Fruit fly (Drosophila melanogaster) whole organism, embryonic: ENCODE measurements around the gene CG31076.

ENCODE experiments used
- Atf3 ChIP-seq: fragments of 200-800 bp; sonication (Bioruptor generic); optimal IDR thresholded peaks from 3 replicates; lab custom pipeline; 2016; ENCODE audit warnings: missing biosample characterization, missing genetic modification characterization
- B-H1 ChIP-seq: fragments of 200-800 bp; sonication (Bioruptor generic); IDR thresholded peaks from 3 replicates; pipeline ENCODE4 v1.3.6; 2022; ENCODE audit warnings: missing biosample characterization, missing genetic modification characterization
- CG11085 ChIP-seq: fragments of 200-800 bp; sonication (Bioruptor generic); IDR thresholded peaks from 2 replicates; pipeline ENCODE4 v1.3.6; 2022; ENCODE audit warnings: missing biosample characterization, missing genetic modification characterization
- CG11456 ChIP-seq: fragments of 200-800 bp; sonication (Bioruptor generic); IDR thresholded peaks from 3 replicates; pipeline ENCODE4 v1.3.6; 2022; ENCODE audit warnings: missing biosample characterization, missing genetic modification characterization
- CG13287 ChIP-seq: fragments of 200-800 bp; sonication (Bioruptor generic); IDR thresholded peaks from 2 replicates; pipeline ENCODE4 v1.3.6; 2022; ENCODE audit warnings: missing biosample characterization, missing genetic modification characterization; ENCODE audit not compliant: partially characterized antibody
- CG13296 ChIP-seq: fragments of 200-800 bp; sonication (Bioruptor generic); optimal IDR thresholded peaks from 3 replicates; lab custom pipeline; 2018; ENCODE audit warnings: missing biosample characterization, mild to moderate bottlenecking, missing genetic modification characterization
- CG14667 ChIP-seq: fragments of 200-800 bp; sonication (Bioruptor generic); IDR thresholded peaks from 2 replicates; pipeline ENCODE4 v1.3.6; 2022; ENCODE audit warnings: missing biosample characterization, missing genetic modification characterization
- CG17361 ChIP-seq: fragments of 200-800 bp; sonication (Bioruptor generic); IDR thresholded peaks from 3 replicates; pipeline ENCODE4 v1.3.6; 2022; ENCODE audit warnings: missing biosample characterization, missing genetic modification characterization
- CG18262 ChIP-seq: fragments of 200-800 bp; optimal IDR thresholded peaks from 3 replicates; lab custom pipeline; 2019; ENCODE audit warnings: missing biosample characterization, mild to moderate bottlenecking, missing genetic modification characterization, moderate library complexity
- CG2116 ChIP-seq: fragments of 200-800 bp; sonication (Bioruptor generic); optimal IDR thresholded peaks from 3 replicates; lab custom pipeline; 2018; ENCODE audit warnings: missing biosample characterization, mild to moderate bottlenecking, missing genetic modification characterization
- CG3163 ChIP-seq: fragments of 200-800 bp; sonication (Bioruptor generic); optimal IDR thresholded peaks from 3 replicates; lab custom pipeline; 2016; ENCODE audit warnings: missing biosample characterization, missing genetic modification characterization
- CG3847 ChIP-seq: fragments of 200-800 bp; sonication (Bioruptor generic); IDR thresholded peaks from 2 replicates; pipeline ENCODE4 v1.3.6; 2022; ENCODE audit warnings: missing biosample characterization, missing genetic modification characterization
- CG3995 ChIP-seq: fragments of 200-800 bp; sonication (Bioruptor generic); optimal IDR thresholded peaks from 3 replicates; lab custom pipeline; 2016; ENCODE audit warnings: missing biosample characterization, missing genetic modification characterization
- CG42726 ChIP-seq: fragments of 200-800 bp; sonication (Bioruptor generic); IDR thresholded peaks from 2 replicates; pipeline ENCODE4 v1.3.6; 2022; ENCODE audit warnings: missing biosample characterization, missing genetic modification characterization; ENCODE audit not compliant: partially characterized antibody
- CG43689 ChIP-seq: fragments of 200-800 bp; sonication (Bioruptor generic); IDR thresholded peaks from 2 replicates; pipeline ENCODE4 v1.3.6; 2022; ENCODE audit warnings: missing biosample characterization, missing genetic modification characterization
- CG4730 ChIP-seq: fragments of 200-800 bp; sonication (Bioruptor generic); IDR thresholded peaks from 2 replicates; pipeline ENCODE4 v1.3.6; 2022; ENCODE audit warnings: missing biosample characterization, missing genetic modification characterization
- CG5180 ChIP-seq: fragments of 200-800 bp; sonication (Bioruptor generic); optimal IDR thresholded peaks from 3 replicates; lab custom pipeline; 2017; ENCODE audit warnings: missing biosample characterization, missing genetic modification characterization, mild to moderate bottlenecking, moderate library complexity, missing genetic modification reagents
- CG7786 ChIP-seq: fragments of 200-800 bp; sonication (Bioruptor generic); optimal IDR thresholded peaks from 2 replicates; lab custom pipeline; 2016; ENCODE audit warnings: missing biosample characterization, missing genetic modification characterization
- CG7839 ChIP-seq: fragments of 200-800 bp; sonication (Bioruptor generic); optimal IDR thresholded peaks from 3 replicates; lab custom pipeline; 2018; ENCODE audit warnings: missing biosample characterization, mild to moderate bottlenecking, missing genetic modification characterization, moderate library complexity
- CG9437 ChIP-seq: fragments of 200-800 bp; sonication (Bioruptor generic); optimal IDR thresholded peaks from 2 replicates; lab custom pipeline; 2018; ENCODE audit warnings: missing biosample characterization, mild to moderate bottlenecking, missing genetic modification characterization
- CrebB ChIP-seq: fragments of 200-800 bp; sonication (Bioruptor generic); optimal IDR thresholded peaks from 3 replicates; lab custom pipeline; 2018; ENCODE audit warnings: missing biosample characterization, mild to moderate bottlenecking, missing genetic modification characterization
- Dll ChIP-seq: fragments of 200-800 bp; sonication (Bioruptor generic); IDR thresholded peaks from 4 replicates; pipeline ENCODE4 v1.3.6; 2022; ENCODE audit warnings: missing biosample characterization, missing genetic modification characterization; ENCODE audit not compliant: partially characterized antibody
- Doc2 ChIP-seq: fragments of 200-800 bp; sonication (Bioruptor generic); IDR thresholded peaks from 2 replicates; pipeline ENCODE4 v1.3.6; 2022; ENCODE audit warnings: missing biosample characterization, missing genetic modification characterization
- Fer3 ChIP-seq: fragments of 200-800 bp; sonication (Bioruptor generic); optimal IDR thresholded peaks from 2 replicates; lab custom pipeline; 2018; ENCODE audit warnings: missing biosample characterization, mild to moderate bottlenecking, missing genetic modification characterization, moderate library complexity
- HLH3B ChIP-seq: fragments of 200-800 bp; sonication (Bioruptor generic); IDR thresholded peaks from 2 replicates; pipeline ENCODE4 v1.3.6; 2022; ENCODE audit warnings: missing biosample characterization, missing genetic modification characterization
- HLHmδ ChIP-seq: fragments of 200-800 bp; sonication (Bioruptor generic); optimal IDR thresholded peaks from 2 replicates; lab custom pipeline; 2018; ENCODE audit warnings: missing biosample characterization, mild to moderate bottlenecking, missing genetic modification characterization, moderate library complexity
- HmgD ChIP-seq: fragments of 200-800 bp; sonication (Bioruptor generic); optimal IDR thresholded peaks from 3 replicates; lab custom pipeline; 2016; ENCODE audit warnings: missing biosample characterization, missing genetic modification characterization
- Hmx ChIP-seq: fragments of 200-800 bp; sonication (Bioruptor generic); optimal IDR thresholded peaks from 2 replicates; lab custom pipeline; 2016; ENCODE audit warnings: missing biosample characterization, missing genetic modification characterization
- Lpt ChIP-seq: fragments of >200 bp; optimal IDR thresholded peaks from 2 replicates; lab custom pipeline; 2018; ENCODE audit warnings: missing biosample characterization, missing genetic modification characterization
- Neu2 ChIP-seq: fragments of 200-800 bp; sonication (Bioruptor generic); optimal IDR thresholded peaks from 3 replicates; lab custom pipeline; 2016; ENCODE audit warnings: missing biosample characterization, missing genetic modification characterization, borderline replicate concordance
- Oaz ChIP-seq: fragments of 200-800 bp; sonication (Bioruptor generic); IDR thresholded peaks from 2 replicates; pipeline ENCODE4 v1.3.6; 2022; ENCODE audit warnings: missing biosample characterization, missing genetic modification characterization
- Opbp ChIP-seq: fragments of 200-800 bp; sonication (Bioruptor generic); IDR thresholded peaks from 3 replicates; pipeline ENCODE4 v1.3.6; 2022; ENCODE audit warnings: missing biosample characterization, missing genetic modification characterization; ENCODE audit not compliant: partially characterized antibody
- Sin3A ChIP-seq: fragments of >200 bp; optimal IDR thresholded peaks from 2 replicates; lab custom pipeline; 2018
- cg ChIP-seq: fragments of 200-800 bp; sonication (Bioruptor generic); optimal IDR thresholded peaks from 3 replicates; lab custom pipeline; 2019; ENCODE audit warnings: missing biosample characterization, mild to moderate bottlenecking, missing genetic modification characterization, moderate library complexity
- ci ChIP-seq: fragments of 200-800 bp; sonication (Bioruptor generic); IDR thresholded peaks from 3 replicates; pipeline ENCODE4 v1.3.6; 2022; ENCODE audit warnings: missing biosample characterization, missing genetic modification characterization
- crol ChIP-seq: fragments of 200-800 bp; sonication (Bioruptor generic); IDR thresholded peaks from 2 replicates; pipeline ENCODE4 v1.3.6; 2022; ENCODE audit warnings: missing biosample characterization, missing genetic modification characterization
- exex ChIP-seq: fragments of 200-800 bp; sonication (Bioruptor generic); optimal IDR thresholded peaks from 4 replicates; lab custom pipeline; 2018; ENCODE audit warnings: missing biosample characterization, mild to moderate bottlenecking, missing genetic modification characterization, moderate library complexity
- fd96Cb ChIP-seq: fragments of 200-800 bp; sonication (Bioruptor generic); optimal IDR thresholded peaks from 2 replicates; lab custom pipeline; 2018; ENCODE audit warnings: missing biosample characterization, mild to moderate bottlenecking, missing genetic modification characterization, moderate library complexity
- gce ChIP-seq: fragments of 200-800 bp; sonication (Bioruptor generic); IDR thresholded peaks from 3 replicates; pipeline ENCODE4 v1.3.6; 2022; ENCODE audit warnings: missing biosample characterization, missing genetic modification characterization
- gsb-n ChIP-seq: fragments of 200-800 bp; sonication (Bioruptor generic); optimal IDR thresholded peaks from 3 replicates; lab custom pipeline; 2018; ENCODE audit warnings: missing biosample characterization, mild to moderate bottlenecking, missing genetic modification characterization
- hb ChIP-seq: fragments of 200-800 bp; sonication (Bioruptor generic); IDR thresholded peaks from 3 replicates; pipeline ENCODE4 v1.3.6; 2022; ENCODE audit warnings: missing biosample characterization, missing genetic modification characterization; ENCODE audit not compliant: partially characterized antibody
- jing ChIP-seq: fragments of 200-800 bp; sonication (Bioruptor generic); optimal IDR thresholded peaks from 2 replicates; lab custom pipeline; 2018; ENCODE audit warnings: missing biosample characterization, mild to moderate bottlenecking, missing genetic modification characterization
- kah ChIP-seq: fragments of 200-800 bp; sonication (Bioruptor generic); optimal IDR thresholded peaks from 2 replicates; lab custom pipeline; 2018; ENCODE audit warnings: missing biosample characterization, mild to moderate bottlenecking, missing genetic modification characterization
- luna ChIP-seq: fragments of 200-800 bp; sonication (Bioruptor generic); optimal IDR thresholded peaks from 2 replicates; lab custom pipeline; 2016; ENCODE audit warnings: missing biosample characterization, missing genetic modification characterization
- peb ChIP-seq: fragments of 200-800 bp; sonication (Bioruptor generic); IDR thresholded peaks from 2 replicates; pipeline ENCODE4 v1.3.6; 2022; ENCODE audit warnings: missing biosample characterization, missing genetic modification characterization
- phol ChIP-seq: fragments of 200-800 bp; sonication (Bioruptor generic); optimal IDR thresholded peaks from 3 replicates; lab custom pipeline; 2018; ENCODE audit warnings: missing biosample characterization, mild to moderate bottlenecking, missing genetic modification characterization, moderate library complexity
- psq ChIP-seq: fragments of 200-800 bp; sonication (Bioruptor generic); optimal IDR thresholded peaks from 2 replicates; lab custom pipeline; 2017; ENCODE audit warnings: missing biosample characterization, missing genetic modification characterization
- sna ChIP-seq: fragments of 200-800 bp; sonication (Bioruptor generic); IDR thresholded peaks from 2 replicates; pipeline ENCODE4 v1.3.6; 2022; ENCODE audit warnings: missing biosample characterization, missing genetic modification characterization; ENCODE audit not compliant: partially characterized antibody
- tgo ChIP-seq: fragments of 200-800 bp; sonication (Bioruptor generic); IDR thresholded peaks from 3 replicates; pipeline ENCODE4 v1.3.6; 2022; ENCODE audit warnings: missing biosample characterization, missing genetic modification characterization
- unpg ChIP-seq: fragments of 200-800 bp; sonication (Bioruptor generic); optimal IDR thresholded peaks from 3 replicates; lab custom pipeline; 2018; ENCODE audit warnings: missing biosample characterization, mild to moderate bottlenecking, missing genetic modification characterization, moderate library complexity

Gene CG31076

dm6 chr3R:26989802-26990509 is at the start of gene CG31076:
Gene CG31076 (minus strand): TSS chr3R:26989852.
- TF ChIP-seq jing (GFP tag; lab: Kevin White, UChicago), result no peak
- no peak for TF ChIP-seq CG43689 (GFP tag; lab: Robert Waterston, UW)
- no peak; the same call in 1 of the 2 replicates for TF ChIP-seq CG13287 (GFP tag; lab: Robert Waterston, UW)
- no peak for TF ChIP-seq Oaz (GFP tag; lab: Robert Waterston, UW)
- TF ChIP-seq CG5180 (GFP tag; lab: Kevin White, UChicago), result peak; percentile 28
- TF ChIP-seq Opbp (GFP tag; lab: Robert Waterston, UW), result no peak
- TF ChIP-seq psq, result no peak
- TF ChIP-seq CG17361 (GFP tag; lab: Robert Waterston, UW), result no peak
- TF ChIP-seq ci (GFP tag; lab: Robert Waterston, UW), result 0 out of 3 replicates have a peak, but pooled peaks have one; percentile 30
- TF ChIP-seq HLHmδ (GFP tag; lab: Kevin White, UChicago), result no peak
- no peak for TF ChIP-seq Lpt (GFP tag; lab: Kevin White, UChicago)
- no peak for TF ChIP-seq gce (GFP tag; lab: Robert Waterston, UW)
- no peak for TF ChIP-seq Doc2
- TF ChIP-seq Sin3A (lab: Kevin White, UChicago), result no peak
- peak; percentile 46; the same call in 2 of the 3 replicates for TF ChIP-seq tgo (GFP tag; lab: Robert Waterston, UW)
- TF ChIP-seq CG11085 (GFP tag; lab: Robert Waterston, UW), result no peak
- TF ChIP-seq CG7839 (tag; lab: Kevin White, UChicago), result peak; percentile 51
- peak; percentile 14 for TF ChIP-seq Fer3 (tag; lab: Kevin White, UChicago)
- TF ChIP-seq Dll (GFP tag; lab: Robert Waterston, UW), result no peak
- TF ChIP-seq CG2116 (GFP tag; lab: Kevin White, UChicago), result no peak
- TF ChIP-seq Atf3 (GFP tag; lab: Kevin White, UChicago), result no peak
- TF ChIP-seq sna (GFP tag; lab: Robert Waterston, UW), result no peak
- TF ChIP-seq phol, result no peak
- TF ChIP-seq CG11456, result no peak
- no peak for TF ChIP-seq Hmx (GFP tag; lab: Kevin White, UChicago)
- no peak for TF ChIP-seq kah (GFP tag; lab: Kevin White, UChicago)
- no peak for TF ChIP-seq fd96Cb (tag; lab: Kevin White, UChicago)
- no peak for TF ChIP-seq CG4730
- peak; percentile 42 for TF ChIP-seq CG13296 (GFP tag; lab: Kevin White, UChicago)
- TF ChIP-seq gsb-n (tag; lab: Kevin White, UChicago), result no peak
- TF ChIP-seq CG42726 (GFP tag; lab: Robert Waterston, UW), result no peak
- no peak for TF ChIP-seq CG3847 (GFP tag; lab: Robert Waterston, UW)
- peak; percentile 42 for TF ChIP-seq HLH3B
- no peak for TF ChIP-seq CrebB (tag; lab: Kevin White, UChicago)
- TF ChIP-seq CG9437 (GFP tag; lab: Kevin White, UChicago), result peak; percentile 14
- TF ChIP-seq luna, result no peak
- no peak for TF ChIP-seq HmgD (GFP tag; lab: Kevin White, UChicago)
- TF ChIP-seq CG14667 (GFP tag; lab: Robert Waterston, UW), result peak; percentile 19; the same call in 1 of the 2 replicates
- no peak for TF ChIP-seq peb (GFP tag; lab: Robert Waterston, UW)
- no peak for TF ChIP-seq cg
- TF ChIP-seq CG7786 (GFP tag; lab: Kevin White, UChicago), result no peak
- no peak for TF ChIP-seq hb (GFP tag; lab: Robert Waterston, UW)
- peak; percentile 65 for TF ChIP-seq exex (tag; lab: Kevin White, UChicago)
- TF ChIP-seq B-H1 (GFP tag; lab: Robert Waterston, UW), result no peak
- TF ChIP-seq CG3995 (GFP tag; lab: Kevin White, UChicago), result no peak
- no peak for TF ChIP-seq unpg (GFP tag; lab: Kevin White, UChicago)
- TF ChIP-seq Neu2 (GFP tag; lab: Kevin White, UChicago), result no peak
- no peak for TF ChIP-seq crol (GFP tag; lab: Robert Waterston, UW)
- TF ChIP-seq CG3163 (GFP tag; lab: Kevin White, UChicago), result no peak
- TF ChIP-seq CG18262, result no peak
